Worm (Caenorhabditis elegans) whole organism, young adult: Measurements from ENCODE around the gene unc-36.

Source experiments
- B0035.1 ChIP-seq: sonication (generic microtip); optimal IDR thresholded peaks from 2 replicates; lab custom pipeline; 2016; ENCODE audit warnings: missing genetic modification characterization, mild to moderate bottlenecking, missing compliant biosample characterization, missing genotype, missing genetic modification reagents
- B0261.1 ChIP-seq: sonication (generic microtip); optimal IDR thresholded peaks from 2 replicates; lab custom pipeline; 2016; ENCODE audit warnings: mild to moderate bottlenecking, missing genetic modification characterization, moderate library complexity, missing compliant biosample characterization
- C17E4.6 ChIP-seq: fragments of 200-800 bp; sonication (Bioruptor generic); IDR thresholded peaks from 2 replicates; pipeline ENCODE4 v1.3.6; 2022; ENCODE audit warnings: missing genetic modification reagents, missing genetic modification characterization, missing compliant biosample characterization
- F39B2.1 ChIP-seq: fragments of 200-800 bp; sonication (Bioruptor generic); IDR thresholded peaks from 2 replicates; pipeline ENCODE4 v1.3.6; 2022; ENCODE audit warnings: missing genetic modification reagents, missing genetic modification characterization, missing compliant biosample characterization
- T26A5.8 ChIP-seq: sonication (generic microtip); optimal IDR thresholded peaks from 2 replicates; lab custom pipeline; 2016; ENCODE audit warnings: missing genetic modification characterization, missing compliant biosample characterization
- Y53F4B.3 ChIP-seq: fragments of 200-800 bp; sonication (Bioruptor generic); IDR thresholded peaks from 2 replicates; pipeline ENCODE4 v1.3.6; 2022; ENCODE audit warnings: missing genetic modification reagents, missing genetic modification characterization, missing compliant biosample characterization
- Y53G8AR.9 ChIP-seq: fragments of 200-800 bp; sonication (Bioruptor generic); conservative IDR thresholded peaks from 2 replicates; pipeline ENCODE4 v1.3.6; 2022; ENCODE audit warnings: missing genetic modification reagents, missing genetic modification characterization, missing compliant biosample characterization
- Y95B8A.8 ChIP-seq: fragments of 200-800 bp; sonication (Bioruptor generic); IDR thresholded peaks from 2 replicates; pipeline ENCODE4 v1.3.6; 2022; ENCODE audit warnings: missing genetic modification reagents, missing genetic modification characterization, missing compliant biosample characterization
- aptf-3 ChIP-seq: fragments of 200-800 bp; sonication (Bioruptor generic); IDR thresholded peaks from 2 replicates; pipeline ENCODE4 v1.3.6; 2022; ENCODE audit warnings: missing genetic modification characterization, missing compliant biosample characterization
- attf-3 ChIP-seq: fragments of 200-800 bp; sonication (Bioruptor generic); conservative IDR thresholded peaks from 2 replicates; pipeline ENCODE4 v1.3.6; 2022; ENCODE audit warnings: missing genetic modification reagents, missing genetic modification characterization, missing compliant biosample characterization
- attf-5 ChIP-seq: fragments of 200-800 bp; sonication (Bioruptor generic); optimal IDR thresholded peaks from 2 replicates; lab custom pipeline; 2018; ENCODE audit warnings: mild to moderate bottlenecking, missing genetic modification characterization, missing compliant biosample characterization
- bed-1 ChIP-seq: fragments of 200-800 bp; sonication (Bioruptor generic); IDR thresholded peaks from 2 replicates; pipeline ENCODE4 v1.3.6; 2022; ENCODE audit warnings: missing genetic modification reagents, missing genetic modification characterization, missing compliant biosample characterization
- cebp-2 ChIP-seq: fragments of 200-800 bp; sonication (Bioruptor generic); IDR thresholded peaks from 2 replicates; pipeline ENCODE4 v1.3.6; 2022; ENCODE audit warnings: missing genetic modification characterization, missing compliant biosample characterization
- ceh-27 ChIP-seq: fragments of 200-800 bp; sonication (Bioruptor generic); optimal IDR thresholded peaks from 2 replicates; lab custom pipeline; 2018; ENCODE audit warnings: mild to moderate bottlenecking, missing genetic modification characterization, moderate library complexity, missing compliant biosample characterization
- ceh-79 ChIP-seq: sonication (generic microtip); optimal IDR thresholded peaks from 2 replicates; lab custom pipeline; 2017; ENCODE audit warnings: mild to moderate bottlenecking, missing genetic modification characterization, missing compliant biosample characterization
- ceh-91 ChIP-seq: fragments of 200-800 bp; sonication (Bioruptor generic); IDR thresholded peaks from 2 replicates; pipeline ENCODE4 v1.3.6; 2022; ENCODE audit warnings: missing genetic modification reagents, missing genetic modification characterization, missing compliant biosample characterization
- dox-1 ChIP-seq: fragments of 200-800 bp; sonication (Bioruptor generic); IDR thresholded peaks from 2 replicates; pipeline ENCODE4 v1.3.6; 2022; ENCODE audit warnings: missing genetic modification reagents, missing genetic modification characterization, missing compliant biosample characterization
- efl-1 ChIP-seq: fragments of 150-350 bp; optimal IDR thresholded peaks from 2 replicates; lab custom pipeline; 2014; ENCODE audit warnings: missing biosample characterization, missing genetic modification reagents, missing genetic modification characterization
- ekl-4 ChIP-seq: fragments of 200-800 bp; sonication (Bioruptor generic); IDR thresholded peaks from 2 replicates; pipeline ENCODE4 v1.3.6; 2022; ENCODE audit warnings: missing genetic modification reagents, missing genetic modification characterization, missing compliant biosample characterization
- fkh-3 ChIP-seq: sonication (generic microtip); optimal IDR thresholded peaks from 2 replicates; lab custom pipeline; 2016; ENCODE audit warnings: mild to moderate bottlenecking, missing genetic modification characterization, missing compliant biosample characterization
- hlh-12 ChIP-seq: sonication (generic microtip); optimal IDR thresholded peaks from 2 replicates; lab custom pipeline; 2016; ENCODE audit warnings: missing genetic modification characterization, missing compliant biosample characterization
- hmg-1.2 ChIP-seq: fragments of 200-800 bp; sonication (Bioruptor generic); IDR thresholded peaks from 2 replicates; pipeline ENCODE4 v1.3.6; 2022; ENCODE audit warnings: missing genetic modification reagents, missing genetic modification characterization, missing compliant biosample characterization
- hsf-1 ChIP-seq: fragments of 200-800 bp; sonication (Bioruptor generic); IDR thresholded peaks from 2 replicates; pipeline ENCODE4 v1.3.6; 2022; ENCODE audit warnings: missing genetic modification reagents, missing genetic modification characterization, missing compliant biosample characterization
- lag-1 ChIP-seq: fragments of 200-800 bp; sonication (Bioruptor generic); IDR thresholded peaks from 2 replicates; pipeline ENCODE4 v1.3.6; 2022; ENCODE audit warnings: missing genetic modification reagents, missing genetic modification characterization, missing compliant biosample characterization
- let-607 ChIP-seq, 2 experiments: fragments of 200-800 bp in 1 of 2; sonication (Bioruptor generic) in 1 of 2; sonication (generic microtip) in 1 of 2; optimal IDR thresholded peaks; 2 replicates each; lab custom pipeline; 2016 to 2018; ENCODE audit warnings: mild to moderate bottlenecking in 2 of 2, missing compliant biosample characterization in 2 of 2, missing genetic modification characterization in 2 of 2, moderate library complexity in 2 of 2, missing genotype in 1 of 2
- lin-54 ChIP-seq: fragments of 200-800 bp; sonication (Bioruptor generic); optimal IDR thresholded peaks from 2 replicates; lab custom pipeline; 2018; ENCODE audit warnings: mild to moderate bottlenecking, missing genetic modification characterization, missing compliant biosample characterization
- lsl-1 ChIP-seq: fragments of 200-800 bp; sonication (Bioruptor generic); optimal IDR thresholded peaks from 2 replicates; lab custom pipeline; 2018; ENCODE audit warnings: mild to moderate bottlenecking, missing genetic modification characterization, moderate library complexity, missing compliant biosample characterization
- madf-3 ChIP-seq: fragments of 200-800 bp; sonication (Bioruptor generic); IDR thresholded peaks from 2 replicates; pipeline ENCODE4 v1.3.6; 2022; ENCODE audit warnings: missing genetic modification reagents, missing genetic modification characterization, missing compliant biosample characterization
- mcd-1 ChIP-seq: fragments of 200-800 bp; sonication (Bioruptor generic); IDR thresholded peaks from 2 replicates; pipeline ENCODE4 v1.3.6; 2022; ENCODE audit warnings: missing genetic modification reagents, missing genetic modification characterization, missing compliant biosample characterization
- nfya-2 ChIP-seq: fragments of 200-800 bp; sonication (Bioruptor generic); IDR thresholded peaks from 2 replicates; pipeline ENCODE4 v1.3.6; 2022; ENCODE audit warnings: missing genetic modification reagents, missing genetic modification characterization, missing compliant biosample characterization
- nhr-120 ChIP-seq: fragments of 200-800 bp; sonication (Bioruptor generic); IDR thresholded peaks from 2 replicates; pipeline ENCODE4 v1.3.6; 2022; ENCODE audit warnings: missing genetic modification characterization, missing compliant biosample characterization
- nhr-27 ChIP-seq: fragments of 200-800 bp; sonication (Bioruptor generic); optimal IDR thresholded peaks from 2 replicates; lab custom pipeline; 2018; ENCODE audit warnings: mild to moderate bottlenecking, missing genetic modification characterization, moderate library complexity, missing compliant biosample characterization
- nhr-80 ChIP-seq: sonication (generic microtip); optimal IDR thresholded peaks from 2 replicates; lab custom pipeline; 2016; ENCODE audit warnings: missing genetic modification characterization, missing compliant biosample characterization
- nhr-90 ChIP-seq: sonication (generic microtip); optimal IDR thresholded peaks from 2 replicates; lab custom pipeline; 2016; ENCODE audit warnings: missing genotype, mild to moderate bottlenecking, missing genetic modification characterization, missing compliant biosample characterization
- rcor-1 ChIP-seq: fragments of 200-800 bp; sonication (Bioruptor generic); IDR thresholded peaks from 2 replicates; pipeline ENCODE4 v1.3.6; 2022; ENCODE audit warnings: missing genetic modification reagents, missing genetic modification characterization, missing compliant biosample characterization
- repo-1 ChIP-seq: sonication (generic microtip); optimal IDR thresholded peaks from 2 replicates; lab custom pipeline; 2017; ENCODE audit warnings: mild to moderate bottlenecking, missing genetic modification characterization, missing compliant biosample characterization
- rpc-1 ChIP-seq, 2 experiments: fragments of 150-350 bp in 1 of 2; sonication (generic microtip) in 1 of 2; optimal IDR thresholded peaks; 2 replicates each; lab custom pipeline; 2014 to 2018; ENCODE audit warnings: missing biosample characterization in 1 of 2, missing genetic modification characterization in 1 of 2, missing genetic modification reagents in 1 of 2, missing genotype in 1 of 2
- sdz-38 ChIP-seq: sonication (generic microtip); optimal IDR thresholded peaks from 2 replicates; lab custom pipeline; 2016; ENCODE audit warnings: missing genotype, missing genetic modification characterization, missing compliant biosample characterization
- snpc-3.4 ChIP-seq: sonication (generic microtip); optimal IDR thresholded peaks from 2 replicates; lab custom pipeline; 2017; ENCODE audit warnings: missing genetic modification characterization, mild to moderate bottlenecking, missing compliant biosample characterization, antibody characterized with exemption, moderate library complexity, missing genotype, missing genetic modification reagents
- snpc-4 ChIP-seq, 5 experiments: fragments of 150-350 bp in 1 of 5; sonication (generic microtip) in 4 of 5; optimal IDR thresholded peaks; 2 replicates each; lab custom pipeline; 2014 to 2018; ENCODE audit warnings: missing genetic modification characterization in 5 of 5, missing biosample characterization in 3 of 5, antibody characterized with exemption in 2 of 5, mild to moderate bottlenecking in 2 of 5, missing compliant biosample characterization in 2 of 5, missing genotype in 2 of 5, moderate library complexity in 2 of 5, missing genetic modification reagents in 1 of 5
- somi-1 ChIP-seq: fragments of 200-800 bp; sonication (Bioruptor generic); optimal IDR thresholded peaks from 2 replicates; lab custom pipeline; 2018; ENCODE audit warnings: mild to moderate bottlenecking, missing genetic modification characterization, missing compliant biosample characterization
- sptf-2 ChIP-seq: fragments of 200-800 bp; sonication (Bioruptor generic); optimal IDR thresholded peaks from 2 replicates; lab custom pipeline; 2018; ENCODE audit warnings: mild to moderate bottlenecking, missing genetic modification characterization, missing compliant biosample characterization
- tbp1 ChIP-seq: fragments of 200-800 bp; sonication (Bioruptor generic); optimal IDR thresholded peaks from 2 replicates; lab custom pipeline; 2018; ENCODE audit warnings: mild to moderate bottlenecking, missing genetic modification characterization, missing compliant biosample characterization
- tbx-9 ChIP-seq: sonication (generic microtip); optimal IDR thresholded peaks from 2 replicates; lab custom pipeline; 2016; ENCODE audit warnings: borderline replicate concordance, missing genetic modification characterization, inconsistent platforms, missing compliant biosample characterization
- ztf-18 ChIP-seq: sonication (generic microtip); optimal IDR thresholded peaks from 2 replicates; lab custom pipeline; 2016; ENCODE audit warnings: missing genotype, mild to moderate bottlenecking, missing genetic modification characterization, missing compliant biosample characterization

The unc-36 gene

DNA sequence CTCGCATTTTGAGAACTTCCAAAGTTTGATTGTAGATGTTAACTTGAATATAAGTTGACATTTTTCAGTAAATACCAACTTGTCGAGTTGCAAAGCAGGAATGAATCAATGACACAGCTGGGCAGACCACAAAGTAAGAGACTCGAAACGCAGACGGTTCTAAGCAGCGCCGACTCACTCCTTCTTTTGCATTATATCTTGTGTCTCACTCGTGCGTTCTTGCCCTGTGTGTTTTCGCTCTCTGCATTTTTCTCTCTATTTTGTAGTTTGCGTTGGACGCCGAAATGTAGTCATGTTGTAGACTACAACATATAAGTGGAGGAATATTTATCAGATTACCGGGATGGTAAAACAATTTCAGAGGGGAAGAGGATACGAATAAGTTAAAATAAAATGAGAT lies 41.8 kb upstream of the unc-36 start, which contains the start of gene C02F5.12 (continued):
- TF ChIP-seq F39B2.1 = no peak
- TF ChIP-seq attf-5 (GFP tag; lab: Kevin White, UChicago) = peak; percentile 16
- no peak for TF ChIP-seq lsl-1 (GFP tag; lab: Kevin White, UChicago)
- no peak for TF ChIP-seq sptf-2 (GFP tag; lab: Kevin White, UChicago)
- TF ChIP-seq nfya-2 (GFP tag; lab: Robert Waterston, UW) = 0 out of 2 replicates have a peak, but pooled peaks have one; percentile 69
- TF ChIP-seq Y53G8AR.9 = peak; percentile 69
- no peak for TF ChIP-seq dox-1 (GFP tag; lab: Robert Waterston, UW)
- TF ChIP-seq madf-3 (GFP tag; lab: Robert Waterston, UW) = no peak
- no peak for TF ChIP-seq C17E4.6 (GFP tag; lab: Robert Waterston, UW)
- TF ChIP-seq lag-1 (GFP tag; lab: Robert Waterston, UW) = no peak
- peak; percentile 33 for TF ChIP-seq snpc-3.4 (tag; lab: Kevin White, UChicago)
- no peak for TF ChIP-seq repo-1 (tag; lab: Kevin White, UChicago)
- TF ChIP-seq ekl-4 = peak; percentile 56
- TF ChIP-seq hmg-1.2 = peak; percentile 38
- no peak for TF ChIP-seq nhr-120 (GFP tag; lab: Robert Waterston, UW)
- 0 out of 2 replicates have a peak, but pooled peaks have one; percentile 19 for TF ChIP-seq attf-3 (GFP tag; lab: Robert Waterston, UW)
- TF ChIP-seq hlh-12 (tag; lab: Kevin White, UChicago) = no peak
- TF ChIP-seq lin-54 = peak; percentile 61
- TF ChIP-seq hsf-1 (GFP tag; lab: Robert Waterston, UW) = peak; percentile 40; the same call in 1 of the 2 replicates
- TF ChIP-seq tbx-9 (tag; lab: Kevin White, UChicago) = no peak

- TF ChIP-seq B0035.1 (no peak), efl-1 (GFP tag; lab: Kevin White, UChicago) (no peak), snpc-4 (GFP tag; optimal IDR thresholded peaks at IDR 0.05; lab: Kevin White, UChicago) (no peak), snpc-4 (tag; optimal IDR thresholded peaks at IDR 0.05; lab: Kevin White, UChicago) (no peak), fkh-3 (tag; lab: Kevin White, UChicago) (no peak), sdz-38 (no peak), tbp1 (GFP tag; lab: Kevin White, UChicago) (no peak), nhr-27 (tag; lab: Kevin White, UChicago) (no peak), bed-1 (GFP tag; lab: Robert Waterston, UW) (no peak), ztf-18 (tag; lab: Kevin White, UChicago) (no peak), tbx-9 (tag; lab: Kevin White, UChicago) (no peak), Y53G8AR.9 (no peak)
Observed at ce11 chrIII:8240948-8241347, 39.9 kb upstream of the unc-36 start.

DNA sequence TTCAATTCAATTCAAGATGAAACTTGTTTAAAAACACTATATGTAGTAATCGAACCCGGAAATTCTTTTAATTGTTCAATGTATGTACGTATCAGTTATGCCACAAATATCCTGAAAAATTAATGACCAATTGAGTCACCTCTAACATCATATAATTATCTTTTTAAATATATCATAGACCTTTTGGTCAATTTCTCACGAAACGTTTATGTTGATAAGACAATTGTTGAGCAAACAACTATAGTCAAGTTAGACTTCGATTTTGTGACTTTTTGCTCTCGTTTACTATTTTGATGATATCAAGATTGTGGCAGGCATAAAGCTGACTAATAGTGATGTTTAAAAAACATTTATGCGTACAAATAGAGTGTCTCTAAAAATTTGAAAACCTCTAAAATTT lies 39.2 kb upstream of the unc-36 start:
- no peak for TF ChIP-seq let-607 (tag; optimal IDR thresholded peaks at IDR 0.05; lab: Kevin White, UChicago)
- TF ChIP-seq Y53F4B.3 (GFP tag; lab: Robert Waterston, UW) = no peak
- peak; percentile 28 for TF ChIP-seq nhr-80 (tag; lab: Kevin White, UChicago)

ce11 chrIII:8239325-8239724 lies 38.3 kb upstream of the unc-36 start, which contains the start of gene tsp-1:
Gene tsp-1, minus strand, starts transcription at chrIII:8239423.
- TF ChIP-seq rpc-1 (optimal IDR thresholded peaks at IDR 0.05; lab: Kevin White, UChicago) (no peak), rpc-1 (tag; optimal IDR thresholded peaks at IDR 0.05; lab: Kevin White, UChicago) (no peak), attf-5 (GFP tag; lab: Kevin White, UChicago) (no peak), Y95B8A.8 (no peak), ceh-27 (GFP tag; lab: Kevin White, UChicago) (no peak), ceh-79 (no peak), T26A5.8 (no peak), ceh-91 (GFP tag; lab: Robert Waterston, UW) (no peak), nhr-90 (tag; lab: Kevin White, UChicago) (no peak), ztf-18 (tag; lab: Kevin White, UChicago) (no peak), mcd-1 (GFP tag; lab: Robert Waterston, UW) (no peak), somi-1 (GFP tag; lab: Kevin White, UChicago) (no peak), aptf-3 (no peak), rcor-1 (GFP tag; lab: Robert Waterston, UW) (no peak), cebp-2 (GFP tag; lab: Robert Waterston, UW) (no peak), sdz-38 (no peak), B0261.1 (tag; lab: Kevin White, UChicago) (no peak)
